Worm (Caenorhabditis elegans): ENCODE measurements around the gene K08F4.12.

Gene K08F4.12

DNA sequence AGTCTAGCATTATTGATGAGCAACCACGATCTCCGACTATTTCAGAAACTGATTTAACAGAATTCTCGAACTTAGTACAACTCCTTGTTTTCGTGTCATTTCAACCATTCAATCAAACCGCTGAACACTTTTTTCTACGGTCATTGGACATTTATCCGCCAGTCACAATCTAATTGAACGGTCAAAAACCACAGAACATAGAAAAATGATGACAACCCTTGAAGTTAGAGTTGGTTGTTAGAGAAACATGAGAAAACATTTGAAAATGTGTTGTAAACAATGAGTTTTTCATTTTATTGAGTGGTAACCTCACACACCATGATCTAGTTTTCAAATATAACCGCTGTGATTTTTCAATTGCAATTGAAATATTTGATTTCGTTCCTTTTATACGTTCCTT is 6.6 kb downstream of the K08F4.12 start:
- TF ChIP-seq skn-1 (tag; optimal IDR thresholded peaks at IDR 0.05): peak; percentile 78
- no peak for TF ChIP-seq unc-39 (tag; optimal IDR thresholded peaks at IDR 0.05)

DNA sequence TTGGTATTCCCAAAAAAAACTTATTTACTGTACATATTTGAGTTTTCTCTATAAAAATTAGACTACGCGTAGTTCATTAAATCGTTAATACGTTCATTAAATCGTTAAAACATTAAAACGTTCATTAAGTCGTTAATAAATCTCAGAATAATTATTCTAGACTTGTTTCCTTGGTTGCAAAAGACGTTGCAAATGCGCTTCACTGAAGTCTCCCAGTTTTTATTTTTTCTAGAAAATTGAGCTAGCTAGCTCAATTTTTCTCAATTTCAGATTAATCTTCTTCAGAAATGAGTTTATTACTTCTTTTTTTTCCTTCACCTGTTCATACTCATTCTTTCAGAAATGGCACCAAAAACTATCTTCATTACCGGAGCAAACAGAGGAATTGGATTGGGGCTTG is 7.0 kb downstream of the K08F4.12 start:
- TF ChIP-seq mbf-1 (tag; optimal IDR thresholded peaks at IDR 0.05) (no peak), egl-27 (tag; optimal IDR thresholded peaks at IDR 0.05) (no peak), skn-1 (tag; optimal IDR thresholded peaks at IDR 0.05) (no peak), zag-1 (tag; optimal IDR thresholded peaks at IDR 0.05) (no peak)

DNA sequence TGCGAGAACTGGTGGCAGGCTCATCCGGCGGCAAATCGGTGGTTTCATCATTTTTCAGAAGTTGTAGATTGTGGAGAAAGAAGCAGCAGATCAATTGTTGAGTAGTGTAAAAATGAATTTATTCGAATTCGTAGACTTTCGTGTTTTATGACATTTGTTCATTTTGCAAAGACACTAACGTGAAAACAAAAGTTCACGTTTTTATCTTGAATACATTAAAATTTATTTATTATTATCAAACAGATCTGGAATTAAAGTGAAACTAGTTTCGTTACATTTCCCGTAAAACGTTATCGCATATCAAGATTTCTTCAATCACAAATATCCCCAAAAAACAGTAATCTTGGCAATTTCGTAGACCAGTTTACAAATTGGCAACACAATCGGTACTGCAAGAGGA is 9.0 kb downstream of the K08F4.12 start, which contains the start of gene T14G10.8:
Gene T14G10.8 (minus strand): TSS at position 101 of the 400 bp plus-strand sequence.
- TF ChIP-seq gmeb-1 (tag; optimal IDR thresholded peaks at IDR 0.05) (no peak), elt-1 (tag; optimal IDR thresholded peaks at IDR 0.05) (no peak), unc-39 (tag; optimal IDR thresholded peaks at IDR 0.05) (no peak), crh-2 (tag; optimal IDR thresholded peaks at IDR 0.05) (no peak), unc-62 (GFP tag; optimal IDR thresholded peaks at IDR 0.05) (no peak), elt-3 (tag; optimal IDR thresholded peaks at IDR 0.05) (no peak), Y55F3AM.14 (GFP tag; optimal IDR thresholded peaks at IDR 0.05) (no peak), C34F6.9 (tag; optimal IDR thresholded peaks at IDR 0.05) (no peak), ZK546.5 (tag; optimal IDR thresholded peaks at IDR 0.05) (no peak), peb-1 (tag; optimal IDR thresholded peaks at IDR 0.05) (no peak), aly-2 (tag; optimal IDR thresholded peaks at IDR 0.05) (no peak), lin-39 (tag; optimal IDR thresholded peaks at IDR 0.05) (no peak), nhr-6 (tag; optimal IDR thresholded peaks at IDR 0.05) (no peak), egl-27 (tag; optimal IDR thresholded peaks at IDR 0.05) (no peak), ztf-1 (GFP tag; conservative IDR thresholded peaks at IDR 0.05) (no peak), ceh-16 (tag; optimal IDR thresholded peaks at IDR 0.05) (no peak), sma-3 (GFP tag; optimal IDR thresholded peaks at IDR 0.05) (no peak), dmd-4 (tag; optimal IDR thresholded peaks at IDR 0.05) (no peak), snpc-4 (tag; optimal IDR thresholded peaks at IDR 0.05) (no peak), nhr-12 (tag; optimal IDR thresholded peaks at IDR 0.05) (no peak)

DNA sequence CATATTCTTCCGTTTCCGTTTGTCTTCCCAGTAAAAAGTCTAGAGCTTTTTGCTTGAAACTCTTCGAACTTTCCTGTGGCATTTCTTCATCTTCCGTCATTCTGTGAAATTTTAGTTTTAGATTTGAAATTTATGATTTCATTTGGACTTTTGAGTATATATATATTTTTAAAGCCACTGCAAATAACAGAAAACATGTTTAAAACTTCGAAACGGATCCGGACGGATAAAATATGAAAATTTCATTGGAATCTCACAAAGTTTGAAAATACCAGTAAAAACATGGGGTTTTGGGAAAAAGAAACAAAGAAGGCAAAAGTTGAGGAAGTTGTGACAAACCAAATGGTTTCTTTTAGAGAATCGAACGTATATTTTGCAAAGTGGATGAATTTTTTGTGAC is 11.0 kb downstream of the K08F4.12 start, which contains the start of gene pigs-1:
Gene pigs-1 (minus strand): TSS at position 101 of the 400 bp plus-strand sequence.
- TF ChIP-seq lsy-2 (tag; optimal IDR thresholded peaks at IDR 0.05) (no peak), mab-5 (tag; optimal IDR thresholded peaks at IDR 0.05) (no peak), zag-1 (tag; optimal IDR thresholded peaks at IDR 0.05) (no peak), F13H6.1 (tag; optimal IDR thresholded peaks at IDR 0.05) (no peak), ztf-11 (tag; optimal IDR thresholded peaks at IDR 0.05) (no peak), aly-2 (tag; optimal IDR thresholded peaks at IDR 0.05) (no peak), gmeb-1 (tag; optimal IDR thresholded peaks at IDR 0.05) (no peak), unc-62 (GFP tag; optimal IDR thresholded peaks at IDR 0.05) (no peak), nhr-25 (tag; optimal IDR thresholded peaks at IDR 0.05) (no peak), nhr-12 (tag; optimal IDR thresholded peaks at IDR 0.05) (no peak), skn-1 (tag; optimal IDR thresholded peaks at IDR 0.05) (no peak), egl-27 (tag; optimal IDR thresholded peaks at IDR 0.05) (no peak), snpc-4 (tag; optimal IDR thresholded peaks at IDR 0.05) (no peak), elt-3 (tag; optimal IDR thresholded peaks at IDR 0.05) (no peak), alr-1 (tag; optimal IDR thresholded peaks at IDR 0.05) (no peak), crh-2 (tag; optimal IDR thresholded peaks at IDR 0.05) (no peak), C34F6.9 (tag; optimal IDR thresholded peaks at IDR 0.05) (no peak), dmd-4 (tag; optimal IDR thresholded peaks at IDR 0.05) (no peak), ceh-16 (tag; optimal IDR thresholded peaks at IDR 0.05) (no peak), lin-39 (tag; optimal IDR thresholded peaks at IDR 0.05) (no peak)

DNA sequence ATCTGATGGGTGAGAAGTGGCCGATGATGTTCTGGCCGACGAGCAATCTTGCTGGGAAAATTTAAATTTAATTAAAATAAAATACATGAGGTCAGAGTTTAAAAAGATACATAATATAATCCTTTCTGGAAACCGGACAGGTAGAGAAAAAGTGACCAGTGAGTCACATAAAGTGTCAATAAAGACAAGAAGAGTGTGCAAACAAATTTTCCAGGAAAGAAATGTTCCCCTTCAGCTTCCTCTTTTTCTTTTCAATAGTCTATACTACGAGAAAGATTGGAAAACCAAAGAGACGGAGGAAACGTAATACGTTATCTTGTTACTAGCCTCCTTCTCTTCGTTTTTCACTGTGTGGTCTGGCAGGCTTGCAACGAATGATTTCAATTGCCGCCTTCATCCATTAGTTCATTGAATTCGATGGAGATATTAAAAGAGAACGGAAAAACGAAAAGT is 12.7 kb downstream of the K08F4.12 start, which contains the start of gene tsp-12:
Gene tsp-12 (minus strand): TSS at position 51 of the 453 bp plus-strand sequence.
- TF ChIP-seq F13H6.1 (tag; optimal IDR thresholded peaks at IDR 0.05): peak; percentile 51
- no peak for TF ChIP-seq peb-1 (tag; optimal IDR thresholded peaks at IDR 0.05)
- TF ChIP-seq C34F6.9 (tag; optimal IDR thresholded peaks at IDR 0.05): peak; percentile 2
- peak; percentile 23 for TF ChIP-seq lin-13 (GFP tag; optimal IDR thresholded peaks at IDR 0.05)
- no peak for TF ChIP-seq mab-5 (tag; optimal IDR thresholded peaks at IDR 0.05)
- no peak for TF ChIP-seq aly-2 (tag; optimal IDR thresholded peaks at IDR 0.05)

ce11 chrIV:10151439-10151997 is 13.6 kb downstream of the K08F4.12 start, which contains the start of gene copg-1:
copg-1 (plus strand) TSS chrIV:10151947.
- peak; percentile 73 for TF ChIP-seq unc-55 (GFP tag; optimal IDR thresholded peaks at IDR 0.05)
- no peak for TF ChIP-seq lin-39 (tag; optimal IDR thresholded peaks at IDR 0.05)
- peak; percentile 97 for TF ChIP-seq crh-2 (tag; optimal IDR thresholded peaks at IDR 0.05)
- TF ChIP-seq R02D3.7 (tag; optimal IDR thresholded peaks at IDR 0.05): no peak
- TF ChIP-seq lin-13 (GFP tag; optimal IDR thresholded peaks at IDR 0.05): peak; percentile 57
- TF ChIP-seq elt-3 (tag; optimal IDR thresholded peaks at IDR 0.05): no peak
- no peak for TF ChIP-seq ztf-4 (tag; optimal IDR thresholded peaks at IDR 0.05)
- TF ChIP-seq egl-27 (tag; optimal IDR thresholded peaks at IDR 0.05): no peak
- TF ChIP-seq C34F6.9 (tag; optimal IDR thresholded peaks at IDR 0.05): peak; percentile 75
- TF ChIP-seq sma-3 (GFP tag; optimal IDR thresholded peaks at IDR 0.05): peak; percentile 22
- no peak for TF ChIP-seq ZK546.5 (tag; optimal IDR thresholded peaks at IDR 0.05)
- TF ChIP-seq skn-1 (tag; optimal IDR thresholded peaks at IDR 0.05): no peak
- peak; percentile 43 for TF ChIP-seq nhr-129 (tag; optimal IDR thresholded peaks at IDR 0.05)
- no peak for TF ChIP-seq aly-2 (tag; optimal IDR thresholded peaks at IDR 0.05)
- TF ChIP-seq sma-9 (GFP tag; optimal IDR thresholded peaks at IDR 0.05): peak; percentile 69
- TF ChIP-seq sma-9 (tag; optimal IDR thresholded peaks at IDR 0.05): no peak
- TF ChIP-seq unc-39 (tag; optimal IDR thresholded peaks at IDR 0.05): no peak
- peak; percentile 25 for TF ChIP-seq F13H6.1 (tag; optimal IDR thresholded peaks at IDR 0.05)
- TF ChIP-seq lsy-2 (tag; optimal IDR thresholded peaks at IDR 0.05): peak; percentile 78 to 96
- TF ChIP-seq gmeb-1 (tag; optimal IDR thresholded peaks at IDR 0.05): peak; percentile 58
- peak; percentile 5 for TF ChIP-seq fos-1 (tag; optimal IDR thresholded peaks at IDR 0.05)
- peak; percentile 35 for TF ChIP-seq nhr-25 (tag; optimal IDR thresholded peaks at IDR 0.05)

Data from whole organism, L2 larva.